Worm (Caenorhabditis elegans): ENCODE data around the gene ges-1.

The ges-1 gene

ce11 chrV:1464543-1465040 is 32.7 kb upstream of the ges-1 start, which contains the start of the genes fpn-1.2 and pqn-54:
fpn-1.2 (minus strand) TSS chrV:1464699.
pqn-54 (plus strand) TSS chrV:1464990.
- TF ChIP-seq mxl-2 (GFP tag; conservative IDR thresholded peaks at IDR 0.05) (no peak), arid-1 (GFP tag; conservative IDR thresholded peaks at IDR 0.05) (no peak), hlh-11 (tag; optimal IDR thresholded peaks at IDR 0.05) (peak; percentile 26), nhr-77 (tag; optimal IDR thresholded peaks at IDR 0.05) (peak; percentile 26), nhr-28 (tag; optimal IDR thresholded peaks at IDR 0.05) (peak; percentile 66), hif-1 (tag; optimal IDR thresholded peaks at IDR 0.05) (no peak), Y48G9A.11 (GFP tag; IDR thresholded peaks at IDR 0.05) (no peak), pqm-1 (tag; optimal IDR thresholded peaks at IDR 0.05) (peak; percentile 37), dmd-6 (GFP tag; IDR thresholded peaks at IDR 0.05) (peak; percentile 83), daf-16 (GFP tag; optimal IDR thresholded peaks at IDR 0.05) (no peak), daf-16 (tag; optimal IDR thresholded peaks at IDR 0.05) (peak; percentile 9)

- TF ChIP-seq daf-19 (GFP tag; conservative IDR thresholded peaks at IDR 0.05), result no peak
- no peak for TF ChIP-seq dmd-8 (GFP tag; IDR thresholded peaks at IDR 0.05)
- no peak for TF ChIP-seq nhr-10 (tag; optimal IDR thresholded peaks at IDR 0.05)
- no peak for TF ChIP-seq ceh-20 (GFP tag; IDR thresholded peaks at IDR 0.05)
- no peak for TF ChIP-seq nhr-41 (GFP tag; IDR thresholded peaks at IDR 0.05)
- TF ChIP-seq lin-39 (tag; optimal IDR thresholded peaks at IDR 0.05), result no peak
These were observed 28.1 kb upstream of the ges-1 start, which contains the start of gene hacd-1 for ce11 chrV:1460069-1460468. hacd-1 (plus strand) TSS chrV:1460369.

- TF ChIP-seq nhr-77 (tag; optimal IDR thresholded peaks at IDR 0.05), result peak; percentile 47
- no peak for TF ChIP-seq ceh-62 (tag; optimal IDR thresholded peaks at IDR 0.05)
- TF ChIP-seq daf-16 (GFP tag; optimal IDR thresholded peaks at IDR 0.05), result no peak
- TF ChIP-seq daf-16 (tag; optimal IDR thresholded peaks at IDR 0.05), result peak; percentile 81
- TF ChIP-seq zfp-3 (GFP tag; conservative IDR thresholded peaks at IDR 0.05), result no peak
- peak; percentile 66 for TF ChIP-seq aha-1 (tag)
- no peak for TF ChIP-seq F37D6.2 (tag; optimal IDR thresholded peaks at IDR 0.05)
- TF ChIP-seq nhr-42 (GFP tag; IDR thresholded peaks at IDR 0.05), result no peak
- TF ChIP-seq ceh-32 (tag; optimal IDR thresholded peaks at IDR 0.05; ENCODE audit: poor library complexity), result no peak
- no peak for TF ChIP-seq snpc-1.2 (GFP tag; IDR thresholded peaks at IDR 0.05)
- TF ChIP-seq hlh-30 (tag; optimal IDR thresholded peaks at IDR 0.05; ENCODE audit: insufficient read depth), result peak; percentile 43
- TF ChIP-seq saeg-2 (GFP tag; IDR thresholded peaks at IDR 0.05), result no peak
- no peak for TF ChIP-seq skn-1 (tag; optimal IDR thresholded peaks at IDR 0.05)
- TF ChIP-seq dmd-6 (GFP tag; IDR thresholded peaks at IDR 0.05), result peak; percentile 81
- TF ChIP-seq dve-1 (tag; optimal IDR thresholded peaks at IDR 0.05; ENCODE audit: insufficient read depth), result peak; percentile 44
- no peak for TF ChIP-seq F10B5.3 (tag; optimal IDR thresholded peaks at IDR 0.05)
- no peak for TF ChIP-seq D1046.2 (GFP tag; IDR thresholded peaks at IDR 0.05)
- TF ChIP-seq pqm-1 (tag; optimal IDR thresholded peaks at IDR 0.05), result peak; percentile 43
- peak; percentile 67 for TF ChIP-seq nhr-28 (tag; optimal IDR thresholded peaks at IDR 0.05)
- peak; percentile 18; the same call in 1 of the 2 replicates for TF ChIP-seq php-3 (GFP tag; IDR thresholded peaks at IDR 0.05)
- TF ChIP-seq nhr-111 (GFP tag; optimal IDR thresholded peaks at IDR 0.05), result no peak
- TF ChIP-seq lin-39 (tag; optimal IDR thresholded peaks at IDR 0.05), result no peak
- TF ChIP-seq lsy-2 (tag; optimal IDR thresholded peaks at IDR 0.05), result no peak
- TF ChIP-seq ZK337.2 (GFP tag; IDR thresholded peaks at IDR 0.05), result no peak
- no peak for TF ChIP-seq lir-3 (tag; optimal IDR thresholded peaks at IDR 0.05)
- no peak for TF ChIP-seq mdl-1 (tag; optimal IDR thresholded peaks at IDR 0.05)
- peak; percentile 66 for TF ChIP-seq hlh-11 (tag; optimal IDR thresholded peaks at IDR 0.05)
- TF ChIP-seq mxl-2 (GFP tag; conservative IDR thresholded peaks at IDR 0.05), result peak; percentile 78
- TF ChIP-seq nhr-48 (tag; optimal IDR thresholded peaks at IDR 0.05), result peak; percentile 18
- TF ChIP-seq spr-3 (GFP tag; optimal IDR thresholded peaks at IDR 0.05), result no peak
- no peak for TF ChIP-seq dpl-1 (GFP tag; optimal IDR thresholded peaks at IDR 0.05)
These were observed 27.5 kb upstream of the ges-1 start for ce11 chrV:1459374-1459926.
